Worm (Caenorhabditis elegans): ENCODE measurements around the gene F20A1.2.

The F20A1.2 gene

DNA sequence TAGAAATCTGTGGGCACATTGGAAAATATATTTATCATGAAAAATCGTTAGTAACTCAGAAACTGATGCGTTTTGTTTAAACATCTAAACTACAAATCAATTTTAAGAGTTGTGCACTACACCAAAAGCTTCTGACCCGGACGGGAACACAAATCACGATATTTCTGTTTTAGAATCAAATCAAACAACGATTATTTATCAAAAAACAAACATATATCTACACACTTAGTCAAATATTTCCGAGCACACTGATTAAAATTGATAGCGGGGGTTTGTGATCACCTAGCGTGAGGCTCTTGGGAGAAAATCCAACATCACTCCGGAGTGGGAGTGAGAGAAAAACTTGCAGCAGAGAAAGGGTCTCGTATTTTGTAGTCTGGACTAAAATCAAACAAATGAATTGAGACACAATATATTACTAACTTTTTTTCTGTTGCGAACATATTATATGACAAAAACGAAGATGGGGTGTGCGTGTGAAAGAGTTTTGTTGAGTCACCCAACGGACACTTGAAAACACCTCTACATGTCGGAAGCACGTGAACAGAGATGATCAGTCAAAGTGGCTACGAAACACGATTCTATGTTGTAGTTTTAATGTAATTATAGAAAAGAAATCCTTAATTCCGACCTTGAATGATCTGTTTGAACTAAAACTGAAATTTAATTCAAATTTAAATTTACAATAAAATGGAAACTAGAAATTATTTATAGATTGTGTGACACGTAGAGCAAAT lies 49.3 kb downstream of the F20A1.2 start:
- TF ChIP-seq zag-1 (tag; optimal IDR thresholded peaks at IDR 0.05), result no peak
- TF ChIP-seq unc-39 (tag; optimal IDR thresholded peaks at IDR 0.05), result no peak
- TF ChIP-seq nhr-12 (tag; optimal IDR thresholded peaks at IDR 0.05), result no peak
- no peak for TF ChIP-seq ama-1 (optimal IDR thresholded peaks at IDR 0.05)
- no peak for TF ChIP-seq elt-3 (tag; optimal IDR thresholded peaks at IDR 0.05)
- TF ChIP-seq elt-1 (tag; optimal IDR thresholded peaks at IDR 0.05), result no peak
- no peak for TF ChIP-seq alr-1 (tag; optimal IDR thresholded peaks at IDR 0.05)
- TF ChIP-seq sma-9 (GFP tag; optimal IDR thresholded peaks at IDR 0.05), result peak; percentile 38
- no peak for TF ChIP-seq sma-9 (tag; optimal IDR thresholded peaks at IDR 0.05)
- no peak for TF ChIP-seq snpc-4 (tag; optimal IDR thresholded peaks at IDR 0.05)
- no peak for TF ChIP-seq Y55F3AM.14 (GFP tag; optimal IDR thresholded peaks at IDR 0.05)
- TF ChIP-seq nhr-21 (tag; optimal IDR thresholded peaks at IDR 0.05), result no peak
- peak; percentile 14 for TF ChIP-seq sma-3 (GFP tag; optimal IDR thresholded peaks at IDR 0.05)
- TF ChIP-seq nhr-25 (tag; optimal IDR thresholded peaks at IDR 0.05), result no peak
- no peak for TF ChIP-seq ztf-11 (tag; optimal IDR thresholded peaks at IDR 0.05)
- no peak for TF ChIP-seq mab-5 (tag; optimal IDR thresholded peaks at IDR 0.05)
- peak; percentile 23 for TF ChIP-seq fos-1 (tag; optimal IDR thresholded peaks at IDR 0.05)
- no peak for TF ChIP-seq peb-1 (tag; optimal IDR thresholded peaks at IDR 0.05)
- peak; percentile 16 for TF ChIP-seq crh-2 (tag; optimal IDR thresholded peaks at IDR 0.05)
- TF ChIP-seq blmp-1 (tag; optimal IDR thresholded peaks at IDR 0.05; ENCODE audit: insufficient read depth), result no peak
- no peak for TF ChIP-seq skn-1 (tag; optimal IDR thresholded peaks at IDR 0.05)
- no peak for TF ChIP-seq lin-39 (tag; optimal IDR thresholded peaks at IDR 0.05)
- peak; percentile 35 for TF ChIP-seq F13H6.1 (tag; optimal IDR thresholded peaks at IDR 0.05)
- no peak for TF ChIP-seq unc-62 (GFP tag; optimal IDR thresholded peaks at IDR 0.05)
- no peak for TF ChIP-seq nhr-77 (tag; optimal IDR thresholded peaks at IDR 0.05)
- no peak for TF ChIP-seq R02D3.7 (tag; optimal IDR thresholded peaks at IDR 0.05)
- TF ChIP-seq ztf-1 (GFP tag; conservative IDR thresholded peaks at IDR 0.05), result no peak
- TF ChIP-seq egl-27 (tag; optimal IDR thresholded peaks at IDR 0.05), result no peak
- no peak for TF ChIP-seq ztf-4 (tag; optimal IDR thresholded peaks at IDR 0.05)

DNA sequence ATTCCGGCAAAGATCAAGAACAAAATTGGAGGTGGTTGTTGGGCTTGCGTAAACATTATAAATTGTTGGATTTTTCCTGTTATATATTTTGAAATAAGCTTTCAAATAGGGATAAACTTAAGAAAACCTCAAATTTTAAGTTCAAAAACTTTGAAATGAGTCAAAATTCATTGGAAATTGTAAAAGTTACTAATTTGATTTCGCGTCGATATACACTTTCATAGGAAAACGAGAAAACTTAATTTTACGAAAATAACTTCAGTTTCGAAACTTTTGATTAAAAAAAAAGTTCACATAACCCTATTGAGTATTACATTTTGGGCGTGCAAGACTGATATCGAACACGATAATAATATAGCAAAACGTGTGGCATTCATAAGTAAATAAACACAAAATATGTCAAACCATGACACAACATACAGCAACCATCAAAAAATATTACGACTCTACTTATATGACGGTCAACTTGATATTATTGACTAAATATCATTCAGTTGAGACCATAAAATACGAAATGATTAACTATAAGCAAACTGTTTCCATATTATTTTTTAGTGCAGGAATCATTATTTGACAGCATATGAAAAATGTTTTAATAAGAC lies 50.1 kb downstream of the F20A1.2 start:
- TF ChIP-seq ama-1 (optimal IDR thresholded peaks at IDR 0.05) (no peak), unc-55 (GFP tag; optimal IDR thresholded peaks at IDR 0.05) (no peak), Y55F3AM.14 (GFP tag; optimal IDR thresholded peaks at IDR 0.05) (no peak), ceh-82 (tag; optimal IDR thresholded peaks at IDR 0.05) (no peak), alr-1 (tag; optimal IDR thresholded peaks at IDR 0.05) (no peak), ztf-4 (tag; optimal IDR thresholded peaks at IDR 0.05) (no peak), mbf-1 (tag; optimal IDR thresholded peaks at IDR 0.05) (no peak), F13H6.1 (tag; optimal IDR thresholded peaks at IDR 0.05) (no peak), unc-39 (tag; optimal IDR thresholded peaks at IDR 0.05) (no peak), mab-5 (tag; optimal IDR thresholded peaks at IDR 0.05) (no peak), nhr-12 (tag; optimal IDR thresholded peaks at IDR 0.05) (no peak), ceh-16 (tag; optimal IDR thresholded peaks at IDR 0.05) (no peak), elt-1 (tag; optimal IDR thresholded peaks at IDR 0.05) (no peak), nhr-129 (tag; optimal IDR thresholded peaks at IDR 0.05) (no peak), peb-1 (tag; optimal IDR thresholded peaks at IDR 0.05) (no peak)

DNA sequence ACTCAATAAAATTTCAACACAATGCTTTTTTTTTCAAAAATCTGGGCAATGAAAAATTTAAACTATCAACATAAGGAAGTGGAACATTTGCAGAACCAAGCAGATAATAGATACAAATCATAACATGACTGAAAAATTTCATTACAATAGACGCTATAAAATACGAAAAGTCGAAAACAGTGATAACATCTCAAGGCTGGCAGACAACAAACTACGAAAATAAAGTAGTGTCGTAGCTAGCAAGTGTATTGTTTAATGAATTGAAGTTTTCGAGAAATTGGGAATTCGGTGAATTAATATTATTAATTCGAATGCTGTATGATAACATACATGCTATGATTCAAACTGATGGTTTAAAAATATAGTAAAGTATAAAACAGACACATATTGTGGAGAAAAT lies 50.7 kb downstream of the F20A1.2 start:
- TF ChIP-seq skn-1 (tag; optimal IDR thresholded peaks at IDR 0.05), result no peak
- TF ChIP-seq ztf-11 (tag; optimal IDR thresholded peaks at IDR 0.05), result no peak
- no peak for TF ChIP-seq lin-11 (tag; optimal IDR thresholded peaks at IDR 0.05)
- no peak for TF ChIP-seq fos-1 (tag; optimal IDR thresholded peaks at IDR 0.05)
- no peak for TF ChIP-seq sma-9 (GFP tag; optimal IDR thresholded peaks at IDR 0.05)
- TF ChIP-seq sma-9 (tag; optimal IDR thresholded peaks at IDR 0.05), result no peak
- no peak for TF ChIP-seq nhr-129 (tag; optimal IDR thresholded peaks at IDR 0.05)
- no peak for TF ChIP-seq mbf-1 (tag; optimal IDR thresholded peaks at IDR 0.05)
- TF ChIP-seq dmd-4 (tag; optimal IDR thresholded peaks at IDR 0.05), result no peak
- TF ChIP-seq mab-5 (tag; optimal IDR thresholded peaks at IDR 0.05), result no peak
- TF ChIP-seq nhr-77 (tag; optimal IDR thresholded peaks at IDR 0.05), result no peak
- no peak for TF ChIP-seq zag-1 (tag; optimal IDR thresholded peaks at IDR 0.05)
- TF ChIP-seq F13H6.1 (tag; optimal IDR thresholded peaks at IDR 0.05), result no peak

Data from whole organism, L2 larva.